Worm (Caenorhabditis elegans): ENCODE results near the gene mup-4.

Gene mup-4

ce11 chrIII:7520672-7521071, 31.8 kb upstream of the mup-4 start, which contains the start of the genes cux-7 and C07H6.2 (continued):
- TF ChIP-seq unc-130 (GFP tag; optimal IDR thresholded peaks at IDR 0.05) (peak; percentile 98), lin-15B (tag; optimal IDR thresholded peaks at IDR 0.05) (peak; percentile 72), sdz-12 (GFP tag; optimal IDR thresholded peaks at IDR 0.05) (peak; percentile 98), jun-1 (tag; optimal IDR thresholded peaks at IDR 0.05) (no peak), spr-1 (tag; optimal IDR thresholded peaks at IDR 0.05) (peak; percentile 69), pqm-1 (tag; optimal IDR thresholded peaks at IDR 0.05) (no peak), nhr-25 (tag; optimal IDR thresholded peaks at IDR 0.05; ENCODE audit: borderline replicate concordance, insufficient read depth) (peak; percentile 42), tag-97 (GFP tag; IDR thresholded peaks at IDR 0.05) (peak; percentile 99), aha-1 (tag) (peak; percentile 97), F49E8.2 (tag; optimal IDR thresholded peaks at IDR 0.05; ENCODE audit: borderline replicate concordance) (peak; percentile 90), mdl-1 (tag; optimal IDR thresholded peaks at IDR 0.05) (peak in 1 of 2 experiments; percentile 19), arid-1 (GFP tag; conservative IDR thresholded peaks at IDR 0.05) (peak; percentile 88), set-16 (GFP tag; IDR thresholded peaks at IDR 0.05) (no peak; the same call in 1 of the 2 replicates), hlh-30 (tag; optimal IDR thresholded peaks at IDR 0.05; ENCODE audit: insufficient read depth) (no peak), nhr-48 (tag; optimal IDR thresholded peaks at IDR 0.05) (no peak), lsy-2 (tag; optimal IDR thresholded peaks at IDR 0.05) (peak; percentile 60 to 96), ces-1 (GFP tag; optimal IDR thresholded peaks at IDR 0.05) (peak; percentile 5), egl-27 (tag; optimal IDR thresholded peaks at IDR 0.05) (no peak), dmd-6 (GFP tag; IDR thresholded peaks at IDR 0.05) (peak; percentile 95), mxl-2 (GFP tag; conservative IDR thresholded peaks at IDR 0.05) (peak; percentile 82), ceh-44 (GFP tag; IDR thresholded peaks at IDR 0.05) (peak; percentile 93), nhr-237 (tag; optimal IDR thresholded peaks at IDR 0.05) (no peak), zag-1 (tag; optimal IDR thresholded peaks at IDR 0.05) (no peak), fos-1 (tag; optimal IDR thresholded peaks at IDR 0.05) (no peak), ceh-32 (tag; optimal IDR thresholded peaks at IDR 0.05; ENCODE audit: poor library complexity) (peak; percentile 66), aly-2 (tag; optimal IDR thresholded peaks at IDR 0.05) (no peak), egl-43 (GFP tag; IDR thresholded peaks at IDR 0.05) (no peak), ZK337.2 (GFP tag; IDR thresholded peaks at IDR 0.05) (peak; percentile 100), F37D6.2 (tag; optimal IDR thresholded peaks at IDR 0.05) (peak; percentile 85), zip-11 (GFP tag; IDR thresholded peaks at IDR 0.05) (no peak), lin-1 (GFP tag; IDR thresholded peaks at IDR 0.05) (0 out of 2 replicates have a peak, but pooled peaks have one; percentile 40), vab-7 (GFP tag; IDR thresholded peaks at IDR 0.05) (0 out of 2 replicates have a peak, but pooled peaks have one; percentile 50), lin-13 (GFP tag; optimal IDR thresholded peaks at IDR 0.05) (peak; percentile 85), lin-39 (tag; optimal IDR thresholded peaks at IDR 0.05) (no peak), madf-9 (GFP tag; conservative IDR thresholded peaks at IDR 0.05) (peak; percentile 96), T20F7.1 (GFP tag; optimal IDR thresholded peaks at IDR 0.05) (peak; percentile 87), ceh-62 (tag; optimal IDR thresholded peaks at IDR 0.05) (no peak), snpc-1.2 (GFP tag; IDR thresholded peaks at IDR 0.05) (no peak; the same call in 1 of the 2 replicates), Y5F2A.4 (GFP tag; optimal IDR thresholded peaks at IDR 0.05) (no peak), snpc-4 (tag; optimal IDR thresholded peaks at IDR 0.05) (no peak), rbr-2 (tag; optimal IDR thresholded peaks at IDR 0.05) (peak; percentile 90), ctbp-1 (GFP tag; IDR thresholded peaks at IDR 0.05) (peak; percentile 56; the same call in 1 of the 2 replicates), fkh-10 (GFP tag; optimal IDR thresholded peaks at IDR 0.05) (peak; percentile 42), mxl-3 (GFP tag; optimal IDR thresholded peaks at IDR 0.05) (peak; percentile 66), dpl-1 (GFP tag; optimal IDR thresholded peaks at IDR 0.05) (peak; percentile 92), nhr-42 (GFP tag; IDR thresholded peaks at IDR 0.05) (0 out of 2 replicates have a peak, but pooled peaks have one; percentile 44), nhr-28 (tag; optimal IDR thresholded peaks at IDR 0.05) (peak; percentile 73), zfp-3 (GFP tag; conservative IDR thresholded peaks at IDR 0.05) (peak; percentile 88), ceh-82 (tag; optimal IDR thresholded peaks at IDR 0.05) (no peak), spr-3 (GFP tag; optimal IDR thresholded peaks at IDR 0.05) (peak; percentile 47), attf-4 (tag; optimal IDR thresholded peaks at IDR 0.05) (no peak), skn-1 (tag; optimal IDR thresholded peaks at IDR 0.05) (no peak)

Data from whole organism, L4 larva.